Fruit fly (Drosophila melanogaster) whole organism: ENCODE measurements around the gene CG17625.

Source experiments
- CG8478 ChIP-seq: fragments of >200 bp; optimal IDR thresholded peaks from 2 replicates; lab custom pipeline; 2018; ENCODE audit warnings: inconsistent platforms
- Dll ChIP-seq: fragments of >200 bp; optimal IDR thresholded peaks from 2 replicates; lab custom pipeline; 2017
- EcR ChIP-seq, 2 experiments: fragments of >200 bp; optimal IDR thresholded peaks; 2 replicates each; lab custom pipeline; 2017; ENCODE audit warnings: missing biosample characterization in 2 of 2, missing genetic modification characterization in 2 of 2, missing genetic modification reagents in 2 of 2
- pan ChIP-seq: fragments of >200 bp; optimal IDR thresholded peaks from 2 replicates; lab custom pipeline; 2017
- psq ChIP-seq: fragments of >200 bp; optimal IDR thresholded peaks from 2 replicates; lab custom pipeline; 2017

DNA sequence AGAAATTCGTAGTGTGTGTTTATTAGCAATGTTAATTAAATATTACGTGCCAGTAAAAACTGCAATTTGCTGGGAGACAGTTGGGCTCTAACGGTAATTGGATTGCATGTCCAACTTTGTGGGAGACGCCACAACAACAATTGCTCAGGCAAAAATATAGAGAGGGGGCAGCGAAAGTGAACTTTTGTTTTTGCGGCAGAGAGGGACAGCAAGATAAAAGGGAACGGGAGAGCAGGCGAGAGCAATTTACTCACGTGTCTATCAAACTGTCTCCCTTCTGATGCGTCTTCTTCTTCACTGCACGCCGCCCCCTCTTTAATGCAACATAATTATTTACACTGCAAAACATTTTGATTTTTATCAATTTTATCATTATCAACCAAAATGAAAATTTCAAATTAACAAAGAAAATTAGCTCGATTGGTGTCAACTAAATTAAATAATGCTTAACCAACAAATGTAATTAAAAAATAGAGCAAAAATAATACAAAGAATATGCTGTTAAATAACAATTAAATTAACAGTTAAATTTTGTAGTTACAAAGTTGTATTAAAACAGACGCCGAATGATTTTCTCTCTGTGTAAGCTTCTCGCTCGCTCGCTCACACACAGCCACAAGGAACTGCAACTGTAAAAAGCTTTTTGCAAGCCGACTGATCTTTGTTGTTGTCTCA lies 19.2 kb upstream of the CG17625 start:
- TF ChIP-seq pan (lab: Kevin White, UChicago) (no peak), psq (lab: Kevin White, UChicago) (no peak), EcR (GFP tag; optimal IDR thresholded peaks at IDR 0.05; lab: Kevin White, UChicago) (no peak), CG8478 (lab: Kevin White, UChicago) (no peak), Dll (no peak)
